Worm (Caenorhabditis elegans) whole organism, L4/young adult: ENCODE measurements around the gene sel-8.

Experiments used
- W03F9.2 ChIP-seq: fragments of 150-350 bp; optimal IDR thresholded peaks from 2 replicates; lab custom pipeline; 2014; ENCODE audit warnings: missing biosample characterization, missing genetic modification characterization
- dao-5 ChIP-seq: sonication (generic microtip); optimal IDR thresholded peaks from 2 replicates; lab custom pipeline; 2016; ENCODE audit warnings: missing genotype, missing genetic modification characterization, moderate library complexity, missing compliant biosample characterization
- him-1 ChIP-seq: sonication (generic microtip); optimal IDR thresholded peaks from 2 replicates; lab custom pipeline; 2016; ENCODE audit warnings: missing genotype, missing genetic modification reagents, missing genetic modification characterization, missing compliant biosample characterization

sel-8 gene

DNA sequence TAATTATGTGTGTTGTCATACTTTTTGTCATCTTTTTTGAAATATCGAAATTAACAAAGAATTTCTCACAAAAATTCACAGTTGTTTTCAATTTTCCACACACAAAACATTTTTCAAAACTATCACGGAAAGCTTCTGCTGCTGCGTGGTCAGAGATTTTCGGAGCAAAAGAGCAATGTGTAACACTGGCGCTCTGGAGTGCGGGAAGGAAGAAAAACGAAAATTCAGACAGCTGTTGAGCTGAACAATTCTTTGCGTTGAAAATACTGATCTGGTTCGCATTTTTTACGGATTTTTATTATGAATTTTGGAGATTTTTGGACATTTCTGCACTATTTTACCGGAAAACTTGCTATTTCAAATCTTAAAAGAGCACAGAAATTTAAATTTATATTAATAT, 16.7 kb upstream of the sel-8 start:
- TF ChIP-seq dao-5 (tag; lab: Kevin White, UChicago) (no peak), him-1 (tag; lab: Kevin White, UChicago) (no peak), W03F9.2 (tag; lab: Kevin White, UChicago) (no peak)

DNA sequence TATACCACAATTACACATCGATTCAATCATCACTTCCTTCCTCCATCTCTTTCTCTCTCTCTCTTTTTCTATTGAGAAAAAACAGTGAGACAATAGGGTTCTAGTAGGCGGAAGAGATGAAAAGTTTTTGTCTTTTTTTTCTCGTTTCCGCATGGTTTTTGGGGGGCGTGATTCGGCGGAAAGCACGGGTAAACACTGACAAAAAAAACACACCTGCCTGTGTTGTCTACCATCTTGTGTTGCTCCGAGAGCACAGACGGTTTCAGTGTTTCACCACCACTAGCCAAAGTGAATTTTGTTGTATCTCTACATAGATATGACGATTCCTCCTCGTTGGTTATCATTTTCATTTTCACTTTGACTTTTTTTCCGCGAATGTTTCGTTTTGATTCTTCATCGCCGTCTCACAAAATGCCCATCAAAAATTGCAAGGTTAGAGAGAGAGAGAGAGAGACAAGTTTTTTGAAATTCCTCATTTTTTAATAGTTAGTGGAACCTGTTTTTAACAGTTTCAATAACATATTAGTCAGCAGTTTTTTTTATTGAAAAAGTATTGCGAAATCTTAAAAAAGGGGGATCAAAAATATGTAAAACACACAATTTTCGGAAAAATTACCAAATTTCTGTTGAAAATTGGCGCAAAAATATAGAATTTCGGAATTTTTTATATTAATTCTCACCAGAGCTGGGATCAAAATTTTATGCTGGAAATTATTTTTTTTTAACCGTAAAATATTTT, 10.5 kb upstream of the sel-8 start:
- TF ChIP-seq dao-5 (tag; lab: Kevin White, UChicago): no peak

DNA sequence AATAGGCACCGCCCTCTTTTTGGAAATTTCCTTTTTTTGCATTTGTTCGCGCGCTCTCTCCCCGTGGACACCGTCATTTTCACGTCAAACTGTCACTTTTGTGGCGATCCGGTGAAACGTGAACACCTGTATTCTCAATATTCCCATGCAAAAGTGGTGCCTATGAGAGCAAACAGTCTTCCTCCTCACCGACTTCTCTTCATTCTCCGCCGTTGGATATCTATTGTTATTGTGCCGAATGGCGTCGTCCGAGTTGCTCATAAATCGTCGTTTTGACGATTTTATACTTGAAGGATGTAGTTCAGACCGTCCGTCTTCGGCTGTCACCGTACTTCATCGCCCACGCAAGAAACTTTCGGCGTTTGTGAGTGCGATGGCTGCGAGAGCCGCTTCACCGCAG, 8.9 kb upstream of the sel-8 start, which contains the start of gene rilp-1:
TSS of gene rilp-1 (plus strand) at position 301 of the 400 bp plus-strand sequence.
- TF ChIP-seq dao-5 (tag; lab: Kevin White, UChicago) (no peak), him-1 (tag; lab: Kevin White, UChicago) (no peak), W03F9.2 (tag; lab: Kevin White, UChicago) (no peak)

DNA sequence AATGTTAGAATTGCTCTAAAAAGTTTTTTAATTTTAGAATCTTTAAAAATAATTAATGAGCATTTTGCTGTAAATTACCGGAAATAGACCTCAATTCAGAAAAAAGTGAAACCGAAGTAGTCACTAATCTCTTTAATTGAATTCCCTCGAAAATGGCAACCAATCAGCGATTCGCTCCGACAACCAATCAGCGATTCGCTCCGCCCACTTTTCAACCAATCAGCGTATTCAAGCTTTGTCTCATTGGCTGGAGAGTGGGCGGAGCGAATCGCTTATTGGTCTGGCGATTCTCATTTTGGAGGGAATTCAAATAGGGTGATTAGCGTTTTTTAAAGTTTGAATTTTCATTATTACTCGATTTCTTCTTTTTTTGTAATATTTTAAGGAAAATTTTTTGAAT, 7.9 kb upstream of the sel-8 start:
- TF ChIP-seq W03F9.2 (tag; lab: Kevin White, UChicago): no peak
- no peak for TF ChIP-seq him-1 (tag; lab: Kevin White, UChicago)
- TF ChIP-seq dao-5 (tag; lab: Kevin White, UChicago): no peak

DNA sequence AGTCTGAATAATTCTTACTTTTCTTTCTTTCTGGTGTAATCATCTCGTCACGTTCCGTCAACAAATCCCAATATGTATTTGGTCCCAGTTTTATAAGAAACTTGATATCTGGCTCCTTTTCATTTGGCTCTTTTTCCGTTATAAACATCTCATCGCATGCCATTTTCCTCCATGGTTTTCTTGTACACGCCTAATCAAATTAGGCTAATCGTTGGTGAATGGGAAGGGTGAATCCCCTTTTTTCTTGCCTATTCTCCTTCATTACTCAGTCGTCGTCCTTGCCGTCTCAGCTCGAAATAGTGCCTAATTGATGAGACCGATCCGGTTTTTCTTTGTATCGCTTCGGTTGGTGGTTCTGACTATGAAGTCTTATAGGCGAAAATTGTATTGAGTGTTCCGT, 7.2 kb upstream of the sel-8 start:
- TF ChIP-seq dao-5 (tag; lab: Kevin White, UChicago) (no peak), him-1 (tag; lab: Kevin White, UChicago) (no peak), W03F9.2 (tag; lab: Kevin White, UChicago) (no peak)

DNA sequence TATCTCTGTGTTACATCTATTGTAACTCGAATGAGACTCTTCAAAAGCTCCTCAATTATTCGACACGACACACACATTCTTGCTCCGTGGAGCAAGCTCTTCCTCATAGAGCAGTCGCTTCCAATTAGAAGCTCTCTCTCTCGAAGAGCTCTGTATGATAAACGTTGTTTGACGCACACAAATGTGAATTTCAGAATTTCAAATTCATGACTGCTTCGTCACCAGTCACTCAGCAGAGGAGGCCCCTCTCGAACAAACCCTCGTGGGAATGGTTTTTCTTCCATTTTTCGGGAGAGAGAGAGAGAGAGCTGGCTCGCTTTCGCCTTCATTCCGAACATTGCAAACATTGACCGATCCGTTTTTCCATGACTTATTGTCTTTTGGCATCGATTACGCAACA, 5.4 kb upstream of the sel-8 start:
- no peak for TF ChIP-seq him-1 (tag; lab: Kevin White, UChicago)
- no peak for TF ChIP-seq dao-5 (tag; lab: Kevin White, UChicago)
- TF ChIP-seq W03F9.2 (tag; lab: Kevin White, UChicago): no peak

DNA sequence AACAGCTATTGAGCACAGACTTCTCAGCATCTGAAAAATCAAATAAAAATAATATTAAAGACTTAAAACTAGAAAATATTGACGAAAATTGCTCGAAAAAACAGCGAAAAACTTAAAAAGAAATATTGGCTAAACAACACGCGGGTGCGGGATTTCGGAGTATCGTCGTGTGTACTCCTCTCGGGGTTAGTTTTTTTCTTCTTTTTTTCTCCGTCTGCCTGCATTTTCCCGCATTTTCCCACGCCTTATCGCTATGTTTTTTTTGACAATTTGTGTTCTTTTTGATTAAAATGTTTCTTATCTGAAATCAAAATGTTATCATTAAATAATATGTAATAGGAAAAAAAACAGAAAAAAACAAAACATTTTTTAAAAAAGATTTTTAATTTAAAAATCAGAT, 3.4 kb upstream of the sel-8 start, which contains the start of gene mrps-31:
TSS of gene mrps-31 (minus strand) at position 36 of the 400 bp plus-strand sequence.
- peak; percentile 73 for TF ChIP-seq W03F9.2 (tag; lab: Kevin White, UChicago)
- no peak for TF ChIP-seq dao-5 (tag; lab: Kevin White, UChicago)
- TF ChIP-seq him-1 (tag; lab: Kevin White, UChicago): no peak

DNA sequence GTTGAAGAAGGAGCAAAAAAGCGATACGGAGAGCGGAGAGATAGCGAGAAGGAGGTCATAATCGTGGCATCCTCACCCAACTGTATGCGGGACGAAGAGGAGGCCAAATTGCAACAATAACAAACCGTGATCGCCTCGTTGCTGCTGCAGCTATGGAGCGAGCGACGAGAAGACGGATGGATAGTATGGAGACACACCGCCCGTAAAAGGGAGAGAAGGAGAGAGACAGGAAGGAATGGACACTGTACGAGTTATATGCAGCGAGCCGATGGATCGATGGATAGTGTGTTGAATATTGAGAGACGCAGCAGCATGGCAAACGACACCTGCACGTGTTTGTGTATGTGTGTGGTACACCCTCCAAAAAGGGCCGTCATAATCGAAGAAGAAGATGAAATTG, 3.2 kb downstream of the sel-8 start:
- TF ChIP-seq him-1 (tag; lab: Kevin White, UChicago) (no peak), dao-5 (tag; lab: Kevin White, UChicago) (no peak), W03F9.2 (tag; lab: Kevin White, UChicago) (no peak)

DNA sequence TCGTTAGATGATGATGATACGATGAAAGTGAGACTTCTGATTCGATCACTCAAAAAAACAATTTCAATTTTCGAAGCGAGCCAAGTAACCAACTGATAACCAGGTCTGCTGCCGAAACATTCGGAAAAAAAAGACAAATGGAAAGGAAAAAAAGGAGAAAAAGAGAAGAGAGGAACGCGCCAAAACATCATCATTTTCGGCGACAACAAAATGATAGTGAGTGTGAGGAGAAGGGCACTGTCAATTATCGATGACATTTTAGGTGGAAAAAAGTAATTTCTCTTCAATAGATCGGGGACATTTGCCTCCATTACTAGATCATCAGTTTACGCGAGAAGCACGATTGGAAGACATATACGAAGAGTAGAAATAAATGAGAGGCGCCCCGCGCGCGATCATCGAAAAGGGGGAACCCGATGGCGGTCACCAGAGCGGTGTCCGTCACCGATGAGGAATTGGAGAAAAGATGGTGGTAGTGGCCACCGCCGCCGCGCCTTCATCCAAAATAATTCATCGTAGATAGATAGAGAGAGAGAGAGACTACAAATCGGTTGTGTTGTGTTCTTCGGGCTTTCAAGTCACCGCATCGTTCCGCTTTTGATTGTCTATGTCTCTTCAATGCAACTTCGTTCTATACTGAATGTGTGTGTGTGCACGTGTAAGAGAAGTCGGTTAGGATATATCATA, 5.6 kb downstream of the sel-8 start:
- TF ChIP-seq him-1 (tag; lab: Kevin White, UChicago) (no peak), W03F9.2 (tag; lab: Kevin White, UChicago) (no peak), dao-5 (tag; lab: Kevin White, UChicago) (no peak)

DNA sequence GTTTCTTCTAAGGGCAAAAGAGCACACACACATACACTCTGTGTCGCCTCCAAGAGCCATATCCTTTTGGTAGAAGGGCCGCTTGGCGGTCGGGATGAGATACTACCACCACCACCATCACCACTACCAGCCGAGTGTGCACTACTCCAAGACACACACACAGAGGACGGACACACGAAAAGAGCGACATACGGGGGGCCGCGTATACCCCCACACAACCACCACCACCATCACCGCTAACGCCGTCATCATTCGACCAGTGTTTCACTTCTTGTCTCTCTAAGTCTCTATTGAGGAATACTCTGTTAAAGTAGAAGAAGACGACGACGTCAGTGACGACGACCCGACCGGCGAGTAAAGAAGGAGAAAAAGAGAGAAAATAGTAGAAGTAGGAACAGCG, 6.3 kb downstream of the sel-8 start:
- TF ChIP-seq dao-5 (tag; lab: Kevin White, UChicago) (no peak), W03F9.2 (tag; lab: Kevin White, UChicago) (no peak), him-1 (tag; lab: Kevin White, UChicago) (no peak)

DNA sequence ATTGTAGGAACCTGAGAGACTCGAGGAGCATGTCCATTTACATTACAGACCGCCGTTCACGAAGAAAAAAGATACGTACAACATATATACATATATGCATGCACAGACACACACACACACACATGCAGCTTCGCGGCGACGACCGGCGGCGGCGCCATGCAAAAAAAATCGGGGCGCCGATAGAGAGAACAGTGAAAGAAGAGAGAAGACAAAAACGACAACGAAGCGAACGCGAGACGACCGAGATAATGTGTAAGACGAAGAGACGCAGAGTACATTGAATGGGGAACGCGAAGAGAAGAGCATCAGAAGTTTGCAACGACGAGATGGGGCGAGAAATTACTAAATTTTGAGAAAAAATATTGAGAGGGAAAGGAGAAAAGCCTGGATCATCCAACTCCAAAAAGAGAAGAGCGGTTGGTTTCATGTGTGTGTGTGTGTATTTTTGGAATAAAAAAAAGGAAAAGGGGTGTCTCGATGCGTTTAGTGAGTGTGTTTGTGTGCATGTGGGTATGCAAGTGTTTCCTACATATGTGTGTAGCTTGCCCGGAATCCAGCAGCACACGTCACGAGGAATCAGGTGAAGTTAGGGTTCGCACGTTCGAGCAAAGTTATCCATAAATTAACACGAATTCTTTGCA, 7.2 kb downstream of the sel-8 start:
- no peak for TF ChIP-seq dao-5 (tag; lab: Kevin White, UChicago)
- TF ChIP-seq W03F9.2 (tag; lab: Kevin White, UChicago): peak; percentile 13
- TF ChIP-seq him-1 (tag; lab: Kevin White, UChicago): no peak

DNA sequence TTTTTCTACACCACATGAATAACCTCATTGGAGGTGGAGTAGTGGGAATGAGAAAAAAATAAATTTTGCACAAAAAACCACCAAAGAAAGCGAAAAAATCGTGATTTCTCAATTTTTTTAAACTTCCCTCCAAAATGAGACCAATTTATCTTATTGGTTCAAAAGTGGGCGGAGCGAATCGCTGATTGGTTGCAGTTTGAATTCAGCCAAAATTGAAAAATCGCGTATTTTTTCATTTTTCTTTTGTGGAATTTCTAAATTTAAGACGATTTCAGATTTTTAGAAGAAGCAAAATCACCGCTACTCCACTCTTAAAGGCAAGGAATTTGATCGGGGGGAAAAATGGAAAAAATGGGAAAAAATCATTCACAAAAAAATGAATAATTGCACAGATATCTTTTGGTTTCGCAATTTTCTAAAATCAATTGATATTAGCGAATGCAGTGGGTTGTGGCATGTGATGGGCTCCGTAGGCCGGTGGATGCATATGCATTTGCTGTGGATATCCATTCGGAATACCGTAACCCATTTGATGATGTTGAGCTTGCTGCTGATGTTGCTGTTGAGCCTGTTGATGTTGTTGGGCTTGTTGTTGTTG, 14.0 kb downstream of the sel-8 start:
- TF ChIP-seq W03F9.2 (tag; lab: Kevin White, UChicago) (no peak), dao-5 (tag; lab: Kevin White, UChicago) (no peak)

DNA sequence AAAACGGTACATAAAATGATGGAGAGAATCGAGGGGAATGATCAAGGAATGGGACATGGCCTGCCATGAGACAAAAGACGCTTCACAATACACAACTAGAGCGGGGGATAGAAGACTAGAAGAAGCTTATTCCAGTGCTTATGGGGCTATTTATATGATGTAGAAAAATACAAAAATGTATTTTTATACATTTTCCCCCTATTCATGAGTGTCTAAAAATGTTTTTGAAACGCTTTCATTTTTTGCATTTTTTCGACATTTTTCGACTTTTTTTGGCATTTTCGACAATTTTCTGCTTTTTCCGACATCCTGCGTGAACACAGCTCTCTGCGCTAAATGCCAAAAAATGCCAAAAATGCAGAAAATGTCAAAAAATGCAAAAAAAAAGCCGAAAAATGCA, 14.6 kb downstream of the sel-8 start:
- peak; percentile 8 for TF ChIP-seq him-1 (tag; lab: Kevin White, UChicago)
- no peak for TF ChIP-seq W03F9.2 (tag; lab: Kevin White, UChicago)
- no peak for TF ChIP-seq dao-5 (tag; lab: Kevin White, UChicago)
